Fruit fly (Drosophila melanogaster) whole organism, adult: ENCODE data around the gene TTLL1A.

Experiments used
- Mnt ChIP-seq: fragments of 200-800 bp; sonication (Bioruptor generic); optimal IDR thresholded peaks from 2 replicates; lab custom pipeline; 2016; ENCODE audit warnings: missing biosample characterization, mild to moderate bottlenecking, missing genetic modification characterization
- bab1 ChIP-seq: fragments of 200-800 bp; sonication (Bioruptor generic); optimal IDR thresholded peaks from 3 replicates; lab custom pipeline; 2019; ENCODE audit warnings: missing biosample characterization, mild to moderate bottlenecking, missing genetic modification characterization, moderate library complexity
- ovo ChIP-seq: fragments of 200-800 bp; sonication (Bioruptor generic); optimal IDR thresholded peaks from 2 replicates; lab custom pipeline; 2016; ENCODE audit warnings: missing biosample characterization, missing genetic modification characterization
- pad ChIP-seq: fragments of 200-800 bp; sonication (Bioruptor generic); optimal IDR thresholded peaks from 3 replicates; lab custom pipeline; 2017; ENCODE audit warnings: missing biosample characterization, missing genetic modification characterization, mild to moderate bottlenecking, moderate library complexity, missing genetic modification reagents

- TF ChIP-seq Mnt (no peak), bab1 (GFP tag; lab: Kevin White, UChicago) (peak; percentile 12), ovo (no peak), pad (GFP tag; lab: Kevin White, UChicago) (no peak)
These were observed 14.9 kb downstream of the TTLL1A start for dm6 chrX:17187495-17187894.
